Fruit fly (Drosophila melanogaster): ENCODE data around the gene CG12502.

Gene CG12502

dm6 chr3L:882892-883255 is 17.7 kb downstream of the CG12502 start (continued):
- peak; percentile 7 for TF ChIP-seq CG15514 (GFP tag; optimal IDR thresholded peaks at IDR 0.05)
- peak; percentile 85 for TF ChIP-seq CG17385 (GFP tag; optimal IDR thresholded peaks at IDR 0.05)
- no peak for TF ChIP-seq dimm (GFP tag; IDR thresholded peaks at IDR 0.05)
- peak; percentile 83 for TF ChIP-seq nerfin-1 (tag; optimal IDR thresholded peaks at IDR 0.05)
- no peak for TF ChIP-seq h (optimal IDR thresholded peaks at IDR 0.05)
- peak; percentile 20; the same call in 1 of the 3 replicates for TF ChIP-seq ken (GFP tag; IDR thresholded peaks at IDR 0.05)
- no peak for TF ChIP-seq CG2875 (GFP tag; optimal IDR thresholded peaks at IDR 0.05)
- TF ChIP-seq Bgb (GFP tag; IDR thresholded peaks at IDR 0.05; ENCODE audit: partially characterized antibody), result no peak

- TF ChIP-seq chinmo (GFP tag; IDR thresholded peaks at IDR 0.05; ENCODE audit: partially characterized antibody) (0 out of 4 replicates have a peak, but pooled peaks have one; percentile 10), CG15514 (GFP tag; optimal IDR thresholded peaks at IDR 0.05) (peak; percentile 20), CG1603 (tag; optimal IDR thresholded peaks at IDR 0.05) (no peak), ap (GFP tag; IDR thresholded peaks at IDR 0.05) (no peak), CG7372 (GFP tag; IDR thresholded peaks at IDR 0.05) (peak; percentile 12; the same call in 1 of the 2 replicates)
These were observed 18.6 kb downstream of the CG12502 start for dm6 chr3L:883786-884185.

- TF ChIP-seq grau (tag; optimal IDR thresholded peaks at IDR 0.05) (no peak), Fer3 (tag; optimal IDR thresholded peaks at IDR 0.05) (peak; percentile 23), CG18599 (GFP tag; optimal IDR thresholded peaks at IDR 0.05) (peak; percentile 66), CG32532 (GFP tag; IDR thresholded peaks at IDR 0.05) (peak; percentile 58), vvl (GFP tag; IDR thresholded peaks at IDR 0.05) (peak; percentile 30; the same call in 1 of the 2 replicates), en (GFP tag; optimal IDR thresholded peaks at IDR 0.05) (no peak), CG11504 (tag; optimal IDR thresholded peaks at IDR 0.05) (no peak), CG34224 (GFP tag; IDR thresholded peaks at IDR 0.05; ENCODE audit: partially characterized antibody) (no peak), CG3281 (GFP tag; optimal IDR thresholded peaks at IDR 0.05) (peak; percentile 15), caup (GFP tag; optimal IDR thresholded peaks at IDR 0.05; ENCODE audit: severe bottlenecking) (peak; percentile 28), GATAe (GFP tag; conservative IDR thresholded peaks at IDR 0.05) (0 out of 2 replicates have a peak, but pooled peaks have one; percentile 10), Meics (GFP tag; optimal IDR thresholded peaks at IDR 0.05) (peak; percentile 33), Aef1 (GFP tag; IDR thresholded peaks at IDR 0.05) (peak; percentile 40; the same call in 1 of the 3 replicates), dysf (GFP tag; IDR thresholded peaks at IDR 0.05) (peak; percentile 40; the same call in 1 of the 3 replicates), CG31224 (GFP tag; IDR thresholded peaks at IDR 0.05) (0 out of 2 replicates have a peak, but pooled peaks have one; percentile 25), CG3847 (GFP tag; IDR thresholded peaks at IDR 0.05) (no peak), CG1602 (GFP tag; optimal IDR thresholded peaks at IDR 0.05) (no peak), pfk (GFP tag; optimal IDR thresholded peaks at IDR 0.05) (no peak), CG12769 (tag; optimal IDR thresholded peaks at IDR 0.05) (no peak), sug (tag; optimal IDR thresholded peaks at IDR 0.05) (no peak), abd-A (tag; optimal IDR thresholded peaks at IDR 0.05) (no peak), dpn (GFP tag; optimal IDR thresholded peaks at IDR 0.05) (peak in 1 of 2 experiments; percentile 8), Taf1 (GFP tag; IDR thresholded peaks at IDR 0.05) (peak; percentile 7; the same call in 1 of the 2 replicates), crc (GFP tag; optimal IDR thresholded peaks at IDR 0.05) (no peak), lmd (GFP tag; IDR thresholded peaks at IDR 0.05) (peak; percentile 25; the same call in 1 of the 2 replicates), CG11456 (GFP tag; IDR thresholded peaks at IDR 0.05) (0 out of 3 replicates have a peak, but pooled peaks have one; percentile 4), MBD-R2 (GFP tag; IDR thresholded peaks at IDR 0.05) (0 out of 2 replicates have a peak, but pooled peaks have one; percentile 16), scrt (GFP tag; optimal IDR thresholded peaks at IDR 0.05) (peak; percentile 75), zfh1 (GFP tag; IDR thresholded peaks at IDR 0.05) (peak; percentile 13; the same call in 1 of the 3 replicates), lab (GFP tag; optimal IDR thresholded peaks at IDR 0.05) (peak; percentile 46), pan (optimal IDR thresholded peaks at IDR 0.05) (no peak), pan (GFP tag; optimal IDR thresholded peaks at IDR 0.05 in 1 of 2, IDR thresholded peaks at IDR 0.05 in 1 of 2) (peak in 1 of 2 experiments; percentile 27), Drgx (GFP tag; IDR thresholded peaks at IDR 0.05) (peak; percentile 24; the same call in 1 of the 2 replicates), sob (GFP tag; IDR thresholded peaks at IDR 0.05) (peak; percentile 23; the same call in 1 of the 2 replicates), B-H2 (GFP tag; optimal IDR thresholded peaks at IDR 0.05) (no peak)
These were observed 19.0 kb downstream of the CG12502 start for dm6 chr3L:884239-884638.
